Worm (Caenorhabditis elegans) whole organism, late embryonic: ENCODE data around the gene srg-7.

Source experiments
- F13H6.1 ChIP-seq: sonication (generic microtip); optimal IDR thresholded peaks from 2 replicates; lab custom pipeline; 2016; ENCODE audit warnings: missing genetic modification characterization, missing compliant biosample characterization
- K02D7.2 ChIP-seq: sonication (generic microtip); optimal IDR thresholded peaks from 2 replicates; lab custom pipeline; 2017; ENCODE audit warnings: mild to moderate bottlenecking, missing genetic modification characterization, missing compliant biosample characterization
- ceh-14 ChIP-seq: sonication (generic microtip); optimal IDR thresholded peaks from 2 replicates; lab custom pipeline; 2016; ENCODE audit warnings: missing genotype, missing genetic modification characterization, missing compliant biosample characterization
- ceh-18 ChIP-seq: sonication (generic microtip); optimal IDR thresholded peaks from 2 replicates; lab custom pipeline; 2016; ENCODE audit warnings: missing genetic modification characterization, missing compliant biosample characterization
- ceh-19 ChIP-seq: fragments of 200-800 bp; sonication (Bioruptor generic); optimal IDR thresholded peaks from 2 replicates; lab custom pipeline; 2018; ENCODE audit warnings: mild to moderate bottlenecking, missing genetic modification characterization, missing compliant biosample characterization
- ceh-22 ChIP-seq: sonication (generic microtip); optimal IDR thresholded peaks from 2 replicates; lab custom pipeline; 2017; ENCODE audit warnings: missing biosample characterization, missing genetic modification characterization
- ceh-24 ChIP-seq: sonication (generic microtip); optimal IDR thresholded peaks from 2 replicates; lab custom pipeline; 2016; ENCODE audit warnings: mild to moderate bottlenecking, missing genetic modification characterization, missing compliant biosample characterization
- ceh-30 ChIP-seq: fragments of 150-350 bp; optimal IDR thresholded peaks from 2 replicates; lab custom pipeline; 2014; ENCODE audit warnings: missing biosample characterization, missing genetic modification characterization
- ceh-34 ChIP-seq: sonication (generic microtip); optimal IDR thresholded peaks from 2 replicates; lab custom pipeline; 2016; ENCODE audit warnings: mild to moderate bottlenecking, missing genetic modification characterization, missing compliant biosample characterization
- ceh-48 ChIP-seq: sonication (generic microtip); optimal IDR thresholded peaks from 2 replicates; lab custom pipeline; 2016; ENCODE audit warnings: missing genetic modification characterization, inconsistent platforms, missing compliant biosample characterization
- ceh-9 ChIP-seq: sonication (generic microtip); optimal IDR thresholded peaks from 2 replicates; lab custom pipeline; 2016; ENCODE audit warnings: mild to moderate bottlenecking, missing genetic modification characterization, inconsistent platforms, missing compliant biosample characterization
- che-1 ChIP-seq: sonication (generic microtip); optimal IDR thresholded peaks from 2 replicates; lab custom pipeline; 2016; ENCODE audit warnings: mild to moderate bottlenecking, missing genetic modification characterization, missing compliant biosample characterization
- dmd-4 ChIP-seq: sonication (generic microtip); optimal IDR thresholded peaks from 2 replicates; lab custom pipeline; 2016; ENCODE audit warnings: borderline replicate concordance, missing genetic modification characterization, missing compliant biosample characterization
- elt-4 ChIP-seq: sonication (generic microtip); optimal IDR thresholded peaks from 2 replicates; lab custom pipeline; 2016; ENCODE audit warnings: missing genetic modification characterization, missing compliant biosample characterization
- ets-4 ChIP-seq: sonication (generic microtip); optimal IDR thresholded peaks from 2 replicates; lab custom pipeline; 2016; ENCODE audit warnings: missing genetic modification characterization, missing compliant biosample characterization
- fax-1 ChIP-seq: sonication (generic microtip); optimal IDR thresholded peaks from 2 replicates; lab custom pipeline; 2016; ENCODE audit warnings: missing genotype, missing genetic modification characterization, missing compliant biosample characterization
- fkh-6 ChIP-seq: sonication (generic microtip); optimal IDR thresholded peaks from 2 replicates; lab custom pipeline; 2016; ENCODE audit warnings: missing genetic modification characterization, missing compliant biosample characterization
- hlh-30 ChIP-seq: sonication (generic microtip); optimal IDR thresholded peaks from 2 replicates; lab custom pipeline; 2017; ENCODE audit warnings: antibody characterized with exemption, missing genetic modification characterization, missing compliant biosample characterization; ENCODE audit not compliant: insufficient read depth
- lin-11 ChIP-seq: fragments of 200-800 bp; sonication (Bioruptor generic); optimal IDR thresholded peaks from 2 replicates; lab custom pipeline; 2018; ENCODE audit warnings: mild to moderate bottlenecking, missing genetic modification characterization, missing compliant biosample characterization
- madf-2 ChIP-seq: sonication (generic microtip); optimal IDR thresholded peaks from 2 replicates; lab custom pipeline; 2017; ENCODE audit warnings: missing genetic modification characterization, missing compliant biosample characterization
- mec-3 ChIP-seq: sonication (generic microtip); optimal IDR thresholded peaks from 2 replicates; lab custom pipeline; 2016; ENCODE audit warnings: borderline replicate concordance, missing genetic modification characterization, missing compliant biosample characterization
- nfya-1 ChIP-seq: sonication (generic microtip); optimal IDR thresholded peaks from 2 replicates; lab custom pipeline; 2017; ENCODE audit warnings: missing genetic modification characterization, mild to moderate bottlenecking, missing compliant biosample characterization, antibody characterized with exemption, moderate library complexity
- nhr-11 ChIP-seq: fragments of 150-350 bp; optimal IDR thresholded peaks from 2 replicates; lab custom pipeline; 2014; ENCODE audit warnings: missing biosample characterization, missing genetic modification characterization
- odd-2 ChIP-seq: sonication (generic microtip); optimal IDR thresholded peaks from 2 replicates; lab custom pipeline; 2017; ENCODE audit warnings: antibody characterized with exemption, mild to moderate bottlenecking, missing genetic modification characterization, missing compliant biosample characterization
- pag-3 ChIP-seq: sonication (generic microtip); optimal IDR thresholded peaks from 2 replicates; lab custom pipeline; 2016; ENCODE audit warnings: missing compliant biosample characterization, missing genetic modification characterization, borderline replicate concordance
- pax-1 ChIP-seq: fragments of 150-350 bp; optimal IDR thresholded peaks from 2 replicates; lab custom pipeline; 2014; ENCODE audit warnings: missing biosample characterization, missing genetic modification characterization
- pha-2 ChIP-seq: sonication (generic microtip); optimal IDR thresholded peaks from 2 replicates; lab custom pipeline; 2017; ENCODE audit warnings: mild to moderate bottlenecking, missing genetic modification characterization, missing compliant biosample characterization
- pqm-1 ChIP-seq: sonication (generic microtip); optimal IDR thresholded peaks from 2 replicates; lab custom pipeline; 2016; ENCODE audit warnings: missing genetic modification characterization, missing compliant biosample characterization
- sox-4 ChIP-seq: sonication (generic microtip); optimal IDR thresholded peaks from 2 replicates; lab custom pipeline; 2017; ENCODE audit warnings: mild to moderate bottlenecking, missing genetic modification characterization, inconsistent platforms, missing compliant biosample characterization
- syd-9 ChIP-seq: sonication (generic microtip); optimal IDR thresholded peaks from 2 replicates; lab custom pipeline; 2016; ENCODE audit warnings: mild to moderate bottlenecking, missing genetic modification characterization, moderate library complexity, missing compliant biosample characterization
- ttx-3 ChIP-seq: sonication (generic microtip); optimal IDR thresholded peaks from 2 replicates; lab custom pipeline; 2016; ENCODE audit warnings: missing genetic modification reagents, missing genetic modification characterization, missing compliant biosample characterization
- unc-55 ChIP-seq: sonication (generic microtip); optimal IDR thresholded peaks from 2 replicates; lab custom pipeline; 2017; ENCODE audit warnings: missing biosample characterization, missing genetic modification reagents, missing genetic modification characterization

srg-7 gene

ce11 chrIII:6301685-6302084, 33.7 kb upstream of the srg-7 start:
- TF ChIP-seq nfya-1 (tag; lab: Kevin White, UChicago): peak; percentile 23

- TF ChIP-seq elt-4 (tag; lab: Kevin White, UChicago): no peak
- TF ChIP-seq unc-55 (GFP tag; lab: Kevin White, UChicago): no peak
- no peak for TF ChIP-seq odd-2
- no peak for TF ChIP-seq nhr-11
- no peak for TF ChIP-seq F13H6.1 (tag; lab: Kevin White, UChicago)
- no peak for TF ChIP-seq pha-2 (tag; lab: Kevin White, UChicago)
- no peak for TF ChIP-seq ets-4
These were observed 32.3 kb upstream of the srg-7 start for ce11 chrIII:6300297-6300696.

ce11 chrIII:6298131-6298530, 30.2 kb upstream of the srg-7 start, which contains the start of gene F47D12.3:
Gene F47D12.3, plus strand, starts transcription at chrIII:6298461.
- TF ChIP-seq lin-11 (tag; lab: Kevin White, UChicago) (no peak), pag-3 (tag; lab: Kevin White, UChicago) (no peak), sox-4 (tag; lab: Kevin White, UChicago) (no peak), F13H6.1 (tag; lab: Kevin White, UChicago) (no peak), hlh-30 (no peak), ceh-22 (no peak), pha-2 (tag; lab: Kevin White, UChicago) (no peak), ceh-18 (no peak), ceh-48 (tag; lab: Kevin White, UChicago) (no peak), ceh-14 (tag; lab: Kevin White, UChicago) (no peak)

ce11 chrIII:6297599-6297998, 29.6 kb upstream of the srg-7 start:
- TF ChIP-seq ttx-3: no peak

- TF ChIP-seq ceh-19 (GFP tag; lab: Kevin White, UChicago): no peak
- TF ChIP-seq pax-1 (tag; lab: Kevin White, UChicago): no peak
- no peak for TF ChIP-seq ceh-9 (tag; lab: Kevin White, UChicago)
- no peak for TF ChIP-seq ceh-30 (tag; lab: Kevin White, UChicago)
- no peak for TF ChIP-seq ceh-48 (tag; lab: Kevin White, UChicago)
- TF ChIP-seq K02D7.2 (tag; lab: Kevin White, UChicago): no peak
- no peak for TF ChIP-seq ceh-24 (tag; lab: Kevin White, UChicago)
- no peak for TF ChIP-seq mec-3
- TF ChIP-seq dmd-4: no peak
- TF ChIP-seq pqm-1 (tag; lab: Kevin White, UChicago): no peak
- TF ChIP-seq lin-11 (tag; lab: Kevin White, UChicago): no peak
These were observed 28.2 kb upstream of the srg-7 start, which contains the start of gene F47D12.7 for ce11 chrIII:6295972-6296700. Gene F47D12.7, minus strand, starts transcription at chrIII:6296022.

ce11 chrIII:6290469-6291182, 22.7 kb upstream of the srg-7 start:
- TF ChIP-seq ceh-34 (tag; lab: Kevin White, UChicago) (no peak), madf-2 (tag; lab: Kevin White, UChicago) (no peak), ceh-9 (tag; lab: Kevin White, UChicago) (no peak), syd-9 (no peak), ttx-3 (no peak), ets-4 (no peak), fax-1 (tag; lab: Kevin White, UChicago) (no peak), che-1 (tag; lab: Kevin White, UChicago) (no peak), unc-55 (GFP tag; lab: Kevin White, UChicago) (no peak), F13H6.1 (tag; lab: Kevin White, UChicago) (no peak), fkh-6 (tag; lab: Kevin White, UChicago) (no peak)
